Worm (Caenorhabditis elegans): ENCODE results near the gene pak-2.

pak-2 gene

ce11 chrV:11061887-11062286 is 22.7 kb upstream of the pak-2 start:
- TF ChIP-seq elt-1 (tag; optimal IDR thresholded peaks at IDR 0.05) (no peak), hmg-11 (tag; optimal IDR thresholded peaks at IDR 0.05) (no peak), sea-2 (GFP tag; optimal IDR thresholded peaks at IDR 0.05) (no peak), R02D3.7 (tag; optimal IDR thresholded peaks at IDR 0.05) (no peak), nhr-23 (tag; optimal IDR thresholded peaks at IDR 0.05) (peak; percentile 4)

ce11 chrV:11060239-11060984 is 21.2 kb upstream of the pak-2 start, which contains the start of gene T04C12.11:
TSS of gene T04C12.11 (minus strand) at chrV:11060289.
- TF ChIP-seq nhr-25 (tag; optimal IDR thresholded peaks at IDR 0.05): peak; percentile 47
- no peak for TF ChIP-seq snpc-4 (tag; optimal IDR thresholded peaks at IDR 0.05)
- TF ChIP-seq tbx-2 (tag; optimal IDR thresholded peaks at IDR 0.05): no peak
- TF ChIP-seq eor-1 (tag; optimal IDR thresholded peaks at IDR 0.05): no peak
- no peak for TF ChIP-seq mdl-1 (tag; optimal IDR thresholded peaks at IDR 0.05)
- no peak for TF ChIP-seq lin-39 (tag; optimal IDR thresholded peaks at IDR 0.05)
- TF ChIP-seq nhr-23 (tag; optimal IDR thresholded peaks at IDR 0.05): peak; percentile 60
- no peak for TF ChIP-seq fos-1 (tag; optimal IDR thresholded peaks at IDR 0.05)
- no peak for TF ChIP-seq zag-1 (tag; optimal IDR thresholded peaks at IDR 0.05)
- TF ChIP-seq ZK546.5 (tag; optimal IDR thresholded peaks at IDR 0.05): no peak
- no peak for TF ChIP-seq elt-2 (tag; optimal IDR thresholded peaks at IDR 0.05)
- TF ChIP-seq fkh-2 (tag; optimal IDR thresholded peaks at IDR 0.05): no peak
- no peak for TF ChIP-seq jun-1 (tag; optimal IDR thresholded peaks at IDR 0.05)
- TF ChIP-seq elt-1 (tag; optimal IDR thresholded peaks at IDR 0.05): no peak
- TF ChIP-seq nfya-1 (tag; optimal IDR thresholded peaks at IDR 0.05; ENCODE audit: insufficient read depth): no peak

ce11 chrV:11059180-11059579 is 20.0 kb upstream of the pak-2 start, which contains the start of gene T04C12.1:
TSS of gene T04C12.1 (minus strand) at chrV:11059269.
- TF ChIP-seq pqm-1 (tag; optimal IDR thresholded peaks at IDR 0.05) (no peak), ceh-82 (tag; optimal IDR thresholded peaks at IDR 0.05) (no peak), nhr-28 (tag; optimal IDR thresholded peaks at IDR 0.05) (no peak), nhr-25 (tag; optimal IDR thresholded peaks at IDR 0.05) (peak; percentile 24), ceh-28 (tag; optimal IDR thresholded peaks at IDR 0.05) (no peak), ama-1 (optimal IDR thresholded peaks at IDR 0.05) (peak; percentile 77), lin-39 (tag; optimal IDR thresholded peaks at IDR 0.05) (no peak)

ce11 chrV:11057043-11057442 is 17.8 kb upstream of the pak-2 start, which contains the start of gene srh-75:
TSS of gene srh-75 (minus strand) at chrV:11057143.
- TF ChIP-seq ztf-11 (tag; optimal IDR thresholded peaks at IDR 0.05) (no peak), ama-1 (optimal IDR thresholded peaks at IDR 0.05) (no peak), nhr-25 (tag; optimal IDR thresholded peaks at IDR 0.05) (no peak), mml-1 (tag; optimal IDR thresholded peaks at IDR 0.05) (no peak), ceh-16 (tag; optimal IDR thresholded peaks at IDR 0.05) (no peak), unc-62 (GFP tag; optimal IDR thresholded peaks at IDR 0.05) (no peak)

- no peak for TF ChIP-seq ceh-9 (tag; optimal IDR thresholded peaks at IDR 0.05)
- no peak for TF ChIP-seq zag-1 (tag; optimal IDR thresholded peaks at IDR 0.05)
- no peak for TF ChIP-seq nhr-77 (tag; optimal IDR thresholded peaks at IDR 0.05)
- TF ChIP-seq unc-62 (GFP tag; optimal IDR thresholded peaks at IDR 0.05): no peak
- TF ChIP-seq lin-15B (tag; optimal IDR thresholded peaks at IDR 0.05): no peak
- TF ChIP-seq pqm-1 (tag; optimal IDR thresholded peaks at IDR 0.05): no peak
- TF ChIP-seq eor-1 (tag; optimal IDR thresholded peaks at IDR 0.05): no peak
- no peak for TF ChIP-seq ZK546.5 (tag; optimal IDR thresholded peaks at IDR 0.05)
- TF ChIP-seq daf-12 (tag; optimal IDR thresholded peaks at IDR 0.05): no peak
- TF ChIP-seq unc-39 (tag; optimal IDR thresholded peaks at IDR 0.05): no peak
- TF ChIP-seq jun-1 (tag; optimal IDR thresholded peaks at IDR 0.05): no peak
- TF ChIP-seq nhr-28 (tag; optimal IDR thresholded peaks at IDR 0.05): no peak
- TF ChIP-seq egl-27 (tag; optimal IDR thresholded peaks at IDR 0.05): no peak
- no peak for TF ChIP-seq ama-1 (optimal IDR thresholded peaks at IDR 0.05)
Observed at ce11 chrV:11056484-11056883, 17.3 kb upstream of the pak-2 start.

All from whole organism, L3 larva.